In the genomic region with DNA sequence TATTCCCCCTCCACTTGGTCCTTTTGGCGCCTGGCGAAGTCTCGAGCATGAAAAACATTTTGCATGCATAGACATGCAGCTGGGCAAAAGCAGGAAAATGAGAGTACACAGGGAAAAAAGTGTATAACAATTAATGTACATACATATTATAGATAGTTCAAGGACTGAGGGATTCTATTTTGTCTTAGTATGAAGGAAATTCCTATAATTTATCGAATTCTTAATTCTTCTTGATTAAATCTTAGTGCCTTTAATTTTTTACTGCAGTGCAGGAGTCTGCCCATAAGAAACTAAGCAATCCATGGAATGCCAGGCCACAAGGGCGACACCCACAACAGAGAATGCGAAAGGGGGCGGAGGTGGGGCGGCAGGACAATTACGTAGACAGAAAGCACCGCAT, we compare ENCODE assay signal across 1 fruit fly cellular context.
TF ChIP-seq lines count a peak whose summit lies in the region.

No protein-coding gene starts in this region.

TF ChIP-seq in whole organism, prepupa, 60 proteins besides CTCF, POLR2A, EP300 and RAD21 (continued from another document):
- TF ChIP-seq CG8119 (GFP tag; IDR thresholded peaks at IDR 0.05; lab: Robert Waterston, UW): 0 out of 3 replicates have a peak, but pooled peaks have one; percentile 45
- no peak for TF ChIP-seq lz (GFP tag; optimal IDR thresholded peaks at IDR 0.05; lab: Kevin White, UChicago)
- peak; percentile 3 for TF ChIP-seq CG10669 (GFP tag; optimal IDR thresholded peaks at IDR 0.05; lab: Kevin White, UChicago)
- TF ChIP-seq Blimp-1 (GFP tag; optimal IDR thresholded peaks at IDR 0.05; lab: Kevin White, UChicago): no peak
- TF ChIP-seq Eip75B (GFP tag; optimal IDR thresholded peaks at IDR 0.05; lab: Kevin White, UChicago): no peak
- TF ChIP-seq spab (GFP tag; optimal IDR thresholded peaks at IDR 0.05; lab: Kevin White, UChicago): no peak
